Worm (Caenorhabditis elegans) whole organism, mixed stage, embryonic: Measurements from ENCODE around the gene exc-7.

Experiments used
- M03D4.4 ChIP-seq: sonication (generic microtip); optimal IDR thresholded peaks from 2 replicates; lab custom pipeline; 2017; ENCODE audit warnings: mild to moderate bottlenecking, missing genetic modification characterization, missing compliant biosample characterization
- bed-3 ChIP-seq: fragments of 200-800 bp; sonication (Bioruptor generic); optimal IDR thresholded peaks from 3 replicates; lab custom pipeline; 2018; ENCODE audit warnings: mild to moderate bottlenecking, missing genetic modification characterization, moderate library complexity, missing compliant biosample characterization
- blmp-1 ChIP-seq: fragments of 150-350 bp; optimal IDR thresholded peaks from 2 replicates; lab custom pipeline; 2014; ENCODE audit warnings: missing biosample characterization, missing genetic modification characterization
- ceh-39 ChIP-seq: fragments of 150-350 bp; optimal IDR thresholded peaks from 2 replicates; lab custom pipeline; 2014; ENCODE audit warnings: missing biosample characterization, missing genetic modification characterization
- ceh-43 ChIP-seq: fragments of 200-800 bp; sonication (Bioruptor generic); optimal IDR thresholded peaks from 2 replicates; lab custom pipeline; 2018; ENCODE audit warnings: mild to moderate bottlenecking, missing genetic modification characterization, moderate library complexity, missing compliant biosample characterization
- ceh-83 ChIP-seq: fragments of 200-800 bp; sonication (Bioruptor generic); optimal IDR thresholded peaks from 2 replicates; lab custom pipeline; 2018; ENCODE audit warnings: mild to moderate bottlenecking, missing genetic modification characterization, missing compliant biosample characterization
- ces-1 ChIP-seq: fragments of 150-350 bp; optimal IDR thresholded peaks from 2 replicates; lab custom pipeline; 2014; ENCODE audit warnings: missing biosample characterization, missing genetic modification reagents, missing genetic modification characterization
- cnd-1 ChIP-seq: fragments of 200-800 bp; sonication (Bioruptor generic); optimal IDR thresholded peaks from 2 replicates; lab custom pipeline; 2018; ENCODE audit warnings: mild to moderate bottlenecking, missing genetic modification characterization, missing compliant biosample characterization
- drap-1 ChIP-seq: fragments of 200-800 bp; sonication (Bioruptor generic); optimal IDR thresholded peaks from 3 replicates; lab custom pipeline; 2018; ENCODE audit warnings: mild to moderate bottlenecking, missing genetic modification characterization, missing compliant biosample characterization
- elt-1 ChIP-seq: sonication (generic microtip); optimal IDR thresholded peaks from 2 replicates; lab custom pipeline; 2017; ENCODE audit warnings: missing genetic modification characterization, mild to moderate bottlenecking, missing compliant biosample characterization, antibody characterized with exemption, moderate library complexity, borderline replicate concordance; ENCODE audit not compliant: insufficient read depth
- flh-1 ChIP-seq: fragments of 200-800 bp; sonication (Bioruptor generic); optimal IDR thresholded peaks from 2 replicates; lab custom pipeline; 2018; ENCODE audit warnings: mild to moderate bottlenecking, missing genetic modification characterization, moderate library complexity, missing compliant biosample characterization
- ham-2 ChIP-seq: fragments of 200-800 bp; sonication (Bioruptor generic); optimal IDR thresholded peaks from 2 replicates; lab custom pipeline; 2018; ENCODE audit warnings: mild to moderate bottlenecking, missing genetic modification characterization, missing compliant biosample characterization
- hlh-1 ChIP-seq: fragments of 150-350 bp; optimal IDR thresholded peaks from 2 replicates; lab custom pipeline; 2014; ENCODE audit warnings: missing biosample characterization, missing genetic modification reagents, missing genetic modification characterization
- lin-13 ChIP-seq: fragments of 150-350 bp; optimal IDR thresholded peaks from 2 replicates; lab custom pipeline; 2014; ENCODE audit warnings: missing biosample characterization, missing genetic modification characterization
- lin-32 ChIP-seq: fragments of 200-800 bp; sonication (Bioruptor generic); optimal IDR thresholded peaks from 2 replicates; lab custom pipeline; 2018; ENCODE audit warnings: mild to moderate bottlenecking, missing genetic modification characterization, missing compliant biosample characterization
- lsy-2 ChIP-seq: fragments of 150-350 bp; optimal IDR thresholded peaks from 2 replicates; lab custom pipeline; 2014; ENCODE audit warnings: missing biosample characterization, missing genetic modification characterization
- mep-1 ChIP-seq: fragments of 150-350 bp; optimal IDR thresholded peaks from 2 replicates; lab custom pipeline; 2017; ENCODE audit warnings: missing biosample characterization, missing genetic modification reagents, missing genetic modification characterization, inconsistent platforms
- mls-2 ChIP-seq: sonication (generic microtip); optimal IDR thresholded peaks from 2 replicates; lab custom pipeline; 2016; ENCODE audit warnings: mild to moderate bottlenecking, missing genetic modification characterization, moderate library complexity, missing compliant biosample characterization
- nhr-12 ChIP-seq: fragments of 150-350 bp; optimal IDR thresholded peaks from 2 replicates; lab custom pipeline; 2014; ENCODE audit warnings: missing biosample characterization, missing genetic modification characterization
- nhr-2 ChIP-seq: fragments of 150-350 bp; optimal IDR thresholded peaks from 2 replicates; lab custom pipeline; 2014; ENCODE audit warnings: missing biosample characterization, missing genetic modification characterization
- nhr-237 ChIP-seq: fragments of 150-350 bp; optimal IDR thresholded peaks from 2 replicates; lab custom pipeline; 2014; ENCODE audit warnings: missing biosample characterization, missing genetic modification characterization
- nhr-28 ChIP-seq: fragments of 150-350 bp; optimal IDR thresholded peaks from 2 replicates; lab custom pipeline; 2014; ENCODE audit warnings: missing biosample characterization, missing genetic modification characterization
- nhr-76 ChIP-seq: sonication (generic microtip); optimal IDR thresholded peaks from 2 replicates; lab custom pipeline; 2017; ENCODE audit warnings: missing biosample characterization, missing genetic modification characterization
- pha-4 ChIP-seq: fragments of 150-350 bp; optimal IDR thresholded peaks from 2 replicates; lab custom pipeline; 2018; ENCODE audit warnings: missing biosample characterization, missing genetic modification reagents, missing genetic modification characterization
- sem-2 ChIP-seq: fragments of 200-800 bp; sonication (Bioruptor generic); optimal IDR thresholded peaks from 2 replicates; lab custom pipeline; 2018; ENCODE audit warnings: mild to moderate bottlenecking, missing genetic modification characterization, missing compliant biosample characterization
- snpc-4 ChIP-seq: fragments of 150-350 bp; optimal IDR thresholded peaks from 2 replicates; lab custom pipeline; 2014; ENCODE audit warnings: missing biosample characterization, missing genetic modification characterization
- sptf-1 ChIP-seq: sonication (generic microtip); optimal IDR thresholded peaks from 2 replicates; lab custom pipeline; 2017; ENCODE audit warnings: mild to moderate bottlenecking, missing genetic modification characterization, moderate library complexity, missing compliant biosample characterization
- tbx-8 ChIP-seq: fragments of 200-800 bp; sonication (Bioruptor generic); optimal IDR thresholded peaks from 2 replicates; lab custom pipeline; 2018; ENCODE audit warnings: mild to moderate bottlenecking, missing genetic modification characterization, moderate library complexity, missing compliant biosample characterization
- unc-120 ChIP-seq: sonication (generic microtip); optimal IDR thresholded peaks from 2 replicates; lab custom pipeline; 2017; ENCODE audit warnings: missing genetic modification characterization, missing compliant biosample characterization; ENCODE audit not compliant: poor library complexity, severe bottlenecking
- unc-39 ChIP-seq: fragments of 150-350 bp; optimal IDR thresholded peaks from 2 replicates; lab custom pipeline; 2014; ENCODE audit warnings: missing biosample characterization, missing genetic modification characterization
- unc-62 ChIP-seq: fragments of 150-350 bp; optimal IDR thresholded peaks from 2 replicates; lab custom pipeline; 2014; ENCODE audit warnings: missing biosample characterization, missing genetic modification reagents, missing genetic modification characterization
- zip-8 ChIP-seq: fragments of 150-350 bp; optimal IDR thresholded peaks from 2 replicates; lab custom pipeline; 2014; ENCODE audit warnings: missing biosample characterization, missing genetic modification characterization
- ztf-11 ChIP-seq: fragments of 150-350 bp; optimal IDR thresholded peaks from 2 replicates; lab custom pipeline; 2014; ENCODE audit warnings: missing biosample characterization, missing genetic modification characterization

The exc-7 gene

DNA sequence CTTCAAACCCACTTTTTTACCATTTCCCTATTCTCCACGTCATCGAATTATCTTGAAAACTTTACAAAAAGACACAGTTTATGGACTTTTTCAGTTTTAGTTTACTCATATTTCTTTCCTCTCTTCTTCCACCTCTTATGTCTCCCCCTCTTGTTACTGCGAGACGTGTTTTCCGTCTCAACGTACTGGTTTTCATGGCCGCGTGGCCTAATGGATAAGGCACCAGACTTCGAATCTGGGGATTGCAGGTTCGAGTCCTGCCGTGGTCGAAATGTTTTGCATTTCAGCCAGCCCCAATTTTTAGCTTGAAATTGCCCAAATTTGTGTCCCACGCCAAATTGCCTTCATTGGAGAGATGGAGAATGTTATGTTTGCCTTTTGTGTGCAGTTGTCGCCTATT is 9.7 kb upstream of the exc-7 start:
- peak; percentile 91 for TF ChIP-seq ceh-83 (GFP tag; lab: Kevin White, UChicago)
- TF ChIP-seq mep-1 (tag; lab: Kevin White, UChicago) = peak; percentile 6
- no peak for TF ChIP-seq blmp-1 (tag; lab: Kevin White, UChicago)
- TF ChIP-seq elt-1 = no peak
- no peak for TF ChIP-seq lin-13 (tag; lab: Kevin White, UChicago)
- peak; percentile 94 for TF ChIP-seq M03D4.4
- TF ChIP-seq nhr-2 (tag; lab: Kevin White, UChicago) = no peak
- peak; percentile 85 for TF ChIP-seq tbx-8 (GFP tag; lab: Kevin White, UChicago)
- TF ChIP-seq hlh-1 (tag; lab: Kevin White, UChicago) = peak; percentile 23
- TF ChIP-seq sptf-1 = peak; percentile 95
- TF ChIP-seq unc-39 (tag; lab: Kevin White, UChicago) = peak; percentile 57
- no peak for TF ChIP-seq zip-8 (tag; lab: Kevin White, UChicago)
- TF ChIP-seq ces-1 (GFP tag; lab: Kevin White, UChicago) = peak; percentile 21
- TF ChIP-seq nhr-237 (tag; lab: Kevin White, UChicago) = no peak
- peak; percentile 86 for TF ChIP-seq lin-32 (GFP tag; lab: Kevin White, UChicago)
- TF ChIP-seq ceh-43 (GFP tag; lab: Kevin White, UChicago) = peak; percentile 90
- TF ChIP-seq nhr-28 (tag; lab: Kevin White, UChicago) = no peak
- TF ChIP-seq drap-1 (GFP tag; lab: Kevin White, UChicago) = peak; percentile 92
- no peak for TF ChIP-seq nhr-12
- peak; percentile 85 for TF ChIP-seq bed-3
- peak; percentile 95 for TF ChIP-seq mls-2 (tag; lab: Kevin White, UChicago)
- peak; percentile 17 for TF ChIP-seq unc-62 (GFP tag; lab: Kevin White, UChicago)
- TF ChIP-seq unc-120 = peak; percentile 84
- peak; percentile 22 for TF ChIP-seq ztf-11
- no peak for TF ChIP-seq ceh-39
- TF ChIP-seq ham-2 (GFP tag; lab: Kevin White, UChicago) = peak; percentile 75
- TF ChIP-seq sem-2 (GFP tag; lab: Kevin White, UChicago) = peak; percentile 90
- TF ChIP-seq cnd-1 = peak; percentile 93
- peak; percentile 79 for TF ChIP-seq flh-1
- TF ChIP-seq lsy-2 = no peak
- TF ChIP-seq pha-4 = no peak
- TF ChIP-seq, all 35 proteins: peak for 20

- TF ChIP-seq blmp-1 (tag; lab: Kevin White, UChicago) (peak; percentile 22), nhr-28 (tag; lab: Kevin White, UChicago) (no peak), snpc-4 (tag; lab: Kevin White, UChicago) (no peak)
Measured at ce11 chrII:9573412-9573811, 2.4 kb upstream of the exc-7 start.

DNA sequence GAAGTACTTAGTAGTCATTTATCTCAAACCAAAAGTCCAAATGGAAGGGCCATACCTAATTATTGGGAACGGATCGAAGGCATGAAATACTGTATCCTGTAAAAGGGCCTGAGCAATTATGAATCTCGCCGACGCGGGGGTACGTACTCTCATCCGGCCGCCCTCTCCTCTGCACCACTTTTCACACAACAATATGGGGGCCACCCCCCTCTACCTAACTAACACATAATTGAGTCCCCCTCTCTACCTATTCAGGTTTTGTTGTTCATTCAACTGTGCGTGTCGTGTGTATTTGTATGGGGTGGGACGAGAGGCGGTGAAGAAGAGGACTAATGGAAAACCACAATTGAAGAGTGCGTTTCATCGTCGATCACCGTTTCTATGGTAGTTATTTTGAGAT is 1.4 kb upstream of the exc-7 start:
- no peak for TF ChIP-seq ceh-83 (GFP tag; lab: Kevin White, UChicago)
- TF ChIP-seq sptf-1 = peak; percentile 69
- no peak for TF ChIP-seq flh-1
- peak; percentile 77 for TF ChIP-seq ceh-43 (GFP tag; lab: Kevin White, UChicago)
- TF ChIP-seq ham-2 (GFP tag; lab: Kevin White, UChicago) = peak; percentile 12
- peak; percentile 59 for TF ChIP-seq mls-2 (tag; lab: Kevin White, UChicago)
- peak; percentile 13 for TF ChIP-seq drap-1 (GFP tag; lab: Kevin White, UChicago)

- TF ChIP-seq zip-8 (tag; lab: Kevin White, UChicago) (no peak), lin-32 (GFP tag; lab: Kevin White, UChicago) (no peak), M03D4.4 (no peak), bed-3 (no peak), lsy-2 (no peak), ham-2 (GFP tag; lab: Kevin White, UChicago) (no peak), nhr-76 (no peak), flh-1 (no peak), unc-62 (GFP tag; lab: Kevin White, UChicago) (no peak), sptf-1 (no peak), nhr-28 (tag; lab: Kevin White, UChicago) (no peak), cnd-1 (no peak), nhr-2 (tag; lab: Kevin White, UChicago) (no peak), sem-2 (GFP tag; lab: Kevin White, UChicago) (no peak), ceh-83 (GFP tag; lab: Kevin White, UChicago) (no peak), drap-1 (GFP tag; lab: Kevin White, UChicago) (no peak)
Measured at ce11 chrII:9576707-9577106, 937 bp downstream of the exc-7 start.
